Fruit fly (Drosophila melanogaster) whole organism, embryonic: ENCODE data around the gene CG31230.

ENCODE experiments used
- Asciz ChIP-seq: fragments of 200-800 bp; sonication (Bioruptor generic); optimal IDR thresholded peaks from 2 replicates; lab custom pipeline; 2017; ENCODE audit warnings: missing biosample characterization, mild to moderate bottlenecking, missing genetic modification characterization, missing genetic modification reagents
- Atf-2 ChIP-seq: fragments of 200-800 bp; sonication (Bioruptor generic); optimal IDR thresholded peaks from 2 replicates; lab custom pipeline; 2016; ENCODE audit warnings: missing biosample characterization, missing genetic modification characterization
- BtbVII ChIP-seq: fragments of 200-800 bp; sonication (Bioruptor generic); optimal IDR thresholded peaks from 3 replicates; lab custom pipeline; 2017; ENCODE audit warnings: missing biosample characterization, mild to moderate bottlenecking, missing genetic modification characterization
- CG10209 ChIP-seq: fragments of 200-800 bp; sonication (Bioruptor generic); optimal IDR thresholded peaks from 3 replicates; lab custom pipeline; 2017; ENCODE audit warnings: missing biosample characterization, mild to moderate bottlenecking, missing genetic modification characterization, missing genetic modification reagents
- CG1024 ChIP-seq: fragments of 200-800 bp; sonication (Bioruptor generic); IDR thresholded peaks from 2 replicates; pipeline ENCODE4 v1.3.6; 2022; ENCODE audit warnings: missing biosample characterization, missing genetic modification characterization
- CG11247 ChIP-seq: fragments of 200-800 bp; sonication (Bioruptor generic); IDR thresholded peaks from 2 replicates; pipeline ENCODE4 v1.3.6; 2022; ENCODE audit warnings: missing biosample characterization, missing genetic modification characterization
- CG12391 ChIP-seq: fragments of 200-800 bp; sonication (Bioruptor generic); optimal IDR thresholded peaks from 3 replicates; lab custom pipeline; 2018; ENCODE audit warnings: missing biosample characterization, mild to moderate bottlenecking, missing genetic modification characterization, moderate library complexity
- CG12942 ChIP-seq: fragments of 200-800 bp; sonication (Bioruptor generic); optimal IDR thresholded peaks from 3 replicates; lab custom pipeline; 2016; ENCODE audit warnings: missing biosample characterization, missing genetic modification characterization
- CG14710 ChIP-seq: fragments of 200-800 bp; sonication (Bioruptor generic); optimal IDR thresholded peaks from 3 replicates; lab custom pipeline; 2019; ENCODE audit warnings: missing biosample characterization, mild to moderate bottlenecking, missing genetic modification characterization, moderate library complexity
- CG15514 ChIP-seq: fragments of 200-800 bp; sonication (Bioruptor generic); optimal IDR thresholded peaks from 3 replicates; lab custom pipeline; 2017; ENCODE audit warnings: missing biosample characterization, missing genetic modification characterization, mild to moderate bottlenecking, moderate library complexity, missing genetic modification reagents
- CG1602 ChIP-seq: fragments of 200-800 bp; sonication (Bioruptor generic); optimal IDR thresholded peaks from 3 replicates; lab custom pipeline; 2016; ENCODE audit warnings: missing biosample characterization, missing genetic modification characterization
- CG17829 ChIP-seq: fragments of 200-800 bp; optimal IDR thresholded peaks from 2 replicates; lab custom pipeline; 2019; ENCODE audit warnings: missing biosample characterization, mild to moderate bottlenecking, missing genetic modification characterization, moderate library complexity
- CG18599 ChIP-seq: fragments of 200-800 bp; sonication (Bioruptor generic); optimal IDR thresholded peaks from 3 replicates; lab custom pipeline; 2017; ENCODE audit warnings: missing biosample characterization, missing genetic modification characterization, mild to moderate bottlenecking, moderate library complexity, missing genetic modification reagents
- CG3065 ChIP-seq: fragments of 200-800 bp; sonication (Bioruptor generic); optimal IDR thresholded peaks from 2 replicates; lab custom pipeline; 2016; ENCODE audit warnings: missing biosample characterization, missing genetic modification characterization
- CG32767 ChIP-seq: fragments of 200-800 bp; sonication (Bioruptor generic); IDR thresholded peaks from 2 replicates; pipeline ENCODE4 v1.3.6; 2022; ENCODE audit warnings: missing biosample characterization, missing genetic modification characterization
- CG34224 ChIP-seq: fragments of 200-800 bp; sonication (Bioruptor generic); IDR thresholded peaks from 3 replicates; pipeline ENCODE4 v1.3.6; 2022; ENCODE audit warnings: missing biosample characterization, missing genetic modification characterization; ENCODE audit not compliant: partially characterized antibody
- CG4424 ChIP-seq: fragments of 200-800 bp; sonication (Bioruptor generic); optimal IDR thresholded peaks from 3 replicates; lab custom pipeline; 2016; ENCODE audit warnings: missing biosample characterization, missing genetic modification characterization
- CG4617 ChIP-seq: fragments of 200-800 bp; sonication (Bioruptor generic); optimal IDR thresholded peaks from 3 replicates; lab custom pipeline; 2016; ENCODE audit warnings: missing biosample characterization, missing genetic modification characterization, borderline replicate concordance
- CG8478 ChIP-seq: fragments of >200 bp; optimal IDR thresholded peaks from 2 replicates; lab custom pipeline; 2018
- CG8924 ChIP-seq: fragments of 200-800 bp; optimal IDR thresholded peaks from 3 replicates; lab custom pipeline; 2019; ENCODE audit warnings: missing biosample characterization, mild to moderate bottlenecking, missing genetic modification characterization, moderate library complexity
- CG9215 ChIP-seq: fragments of 200-800 bp; sonication (Bioruptor generic); IDR thresholded peaks from 2 replicates; pipeline ENCODE4 v1.3.6; 2022; ENCODE audit warnings: missing biosample characterization, missing genetic modification characterization
- CoRest ChIP-seq: fragments of 200-800 bp; sonication (Bioruptor generic); optimal IDR thresholded peaks from 3 replicates; lab custom pipeline; 2018; ENCODE audit warnings: missing biosample characterization, mild to moderate bottlenecking, missing genetic modification characterization, moderate library complexity
- D19A ChIP-seq: fragments of 200-800 bp; optimal IDR thresholded peaks from 3 replicates; lab custom pipeline; 2019; ENCODE audit warnings: missing biosample characterization, mild to moderate bottlenecking, missing genetic modification characterization, moderate library complexity
- Dip2 ChIP-seq: fragments of 200-800 bp; sonication (Bioruptor generic); IDR thresholded peaks from 2 replicates; pipeline ENCODE4 v1.3.6; 2022; ENCODE audit warnings: missing biosample characterization, missing genetic modification characterization
- Dp ChIP-seq: fragments of 200-800 bp; sonication (Bioruptor generic); optimal IDR thresholded peaks from 2 replicates; lab custom pipeline; 2018; ENCODE audit warnings: missing biosample characterization, mild to moderate bottlenecking, missing genetic modification characterization, moderate library complexity
- Drgx ChIP-seq: fragments of 200-800 bp; sonication (Bioruptor generic); IDR thresholded peaks from 2 replicates; pipeline ENCODE4 v1.3.6; 2022; ENCODE audit warnings: missing biosample characterization, missing genetic modification characterization
- Eip74EF ChIP-seq, 2 experiments: fragments of 200-800 bp in 1 of 2; fragments of >200 bp in 1 of 2; sonication (Bioruptor generic) in 1 of 2; optimal IDR thresholded peaks; 2 replicates each; lab custom pipeline; 2017 to 2019; ENCODE audit warnings: missing biosample characterization in 2 of 2, missing genetic modification characterization in 2 of 2, mild to moderate bottlenecking in 1 of 2, moderate library complexity in 1 of 2
- Mad ChIP-seq: fragments of 200-800 bp; sonication (Bioruptor generic); optimal IDR thresholded peaks from 2 replicates; lab custom pipeline; 2016; ENCODE audit warnings: missing biosample characterization, missing genetic modification characterization
- Pdp1 ChIP-seq, 2 experiments: fragments of 200-800 bp; sonication (Bioruptor generic); optimal IDR thresholded peaks; 3 replicates each; lab custom pipeline; 2016; ENCODE audit warnings: missing biosample characterization in 2 of 2, missing genetic modification characterization in 2 of 2, mild to moderate bottlenecking in 1 of 2, moderate library complexity in 1 of 2
- Usf ChIP-seq: fragments of 200-800 bp; sonication (Bioruptor generic); optimal IDR thresholded peaks from 2 replicates; lab custom pipeline; 2017; ENCODE audit warnings: missing genotype, missing biosample characterization, missing genetic modification characterization
- ap ChIP-seq: fragments of 200-800 bp; sonication (Bioruptor generic); IDR thresholded peaks from 2 replicates; pipeline ENCODE4 v1.3.6; 2022; ENCODE audit warnings: missing biosample characterization, missing genetic modification characterization
- br ChIP-seq: fragments of >200 bp; optimal IDR thresholded peaks from 2 replicates; lab custom pipeline; 2017
- disco-r ChIP-seq: fragments of 200-800 bp; sonication (Bioruptor generic); optimal IDR thresholded peaks from 2 replicates; lab custom pipeline; 2016; ENCODE audit warnings: missing biosample characterization, missing genetic modification characterization
- eve ChIP-seq, 2 experiments: fragments of >200 bp; optimal IDR thresholded peaks; 2 replicates each; lab custom pipeline; 2017; ENCODE audit warnings: missing biosample characterization in 2 of 2, missing genetic modification characterization in 2 of 2
- eyg ChIP-seq: fragments of 200-800 bp; sonication (Bioruptor generic); optimal IDR thresholded peaks from 3 replicates; lab custom pipeline; 2016; ENCODE audit warnings: missing biosample characterization, missing genetic modification characterization
- fd102C ChIP-seq: fragments of 200-800 bp; sonication (Bioruptor generic); optimal IDR thresholded peaks from 2 replicates; lab custom pipeline; 2018; ENCODE audit warnings: missing biosample characterization, mild to moderate bottlenecking, missing genetic modification characterization, moderate library complexity
- fu2 ChIP-seq: fragments of 200-800 bp; sonication (Bioruptor generic); optimal IDR thresholded peaks from 2 replicates; lab custom pipeline; 2016; ENCODE audit warnings: missing biosample characterization, missing genetic modification characterization
- grau ChIP-seq: fragments of 200-800 bp; optimal IDR thresholded peaks from 3 replicates; lab custom pipeline; 2019; ENCODE audit warnings: missing biosample characterization, mild to moderate bottlenecking, missing genetic modification characterization, moderate library complexity
- gsb-n ChIP-seq: fragments of 200-800 bp; sonication (Bioruptor generic); optimal IDR thresholded peaks from 3 replicates; lab custom pipeline; 2018; ENCODE audit warnings: missing biosample characterization, mild to moderate bottlenecking, missing genetic modification characterization
- gt ChIP-seq: fragments of 200-800 bp; sonication (Bioruptor generic); IDR thresholded peaks from 2 replicates; pipeline ENCODE4 v1.3.6; 2022; ENCODE audit warnings: missing biosample characterization, missing genetic modification characterization
- jing ChIP-seq: fragments of 200-800 bp; sonication (Bioruptor generic); optimal IDR thresholded peaks from 2 replicates; lab custom pipeline; 2018; ENCODE audit warnings: missing biosample characterization, mild to moderate bottlenecking, missing genetic modification characterization
- nau ChIP-seq: fragments of 200-800 bp; sonication (Bioruptor generic); optimal IDR thresholded peaks from 3 replicates; lab custom pipeline; 2017; ENCODE audit warnings: missing biosample characterization, mild to moderate bottlenecking, missing genetic modification characterization, missing genetic modification reagents
- pros ChIP-seq: fragments of 200-800 bp; sonication (Bioruptor generic); optimal IDR thresholded peaks from 3 replicates; lab custom pipeline; 2019; ENCODE audit warnings: missing biosample characterization, mild to moderate bottlenecking, missing genetic modification characterization, moderate library complexity
- psq ChIP-seq: fragments of 200-800 bp; sonication (Bioruptor generic); optimal IDR thresholded peaks from 2 replicates; lab custom pipeline; 2017; ENCODE audit warnings: missing biosample characterization, missing genetic modification characterization
- pzg ChIP-seq: fragments of 200-800 bp; sonication (Bioruptor generic); optimal IDR thresholded peaks from 3 replicates; lab custom pipeline; 2018; ENCODE audit warnings: missing biosample characterization, mild to moderate bottlenecking, missing genetic modification characterization, moderate library complexity
- schlank ChIP-seq: fragments of 200-800 bp; sonication (Bioruptor generic); optimal IDR thresholded peaks from 2 replicates; lab custom pipeline; 2018; ENCODE audit warnings: missing biosample characterization, mild to moderate bottlenecking, missing genetic modification characterization
- toy ChIP-seq: fragments of 200-800 bp; sonication (Bioruptor generic); IDR thresholded peaks from 2 replicates; pipeline ENCODE4 v1.3.6; 2022; ENCODE audit warnings: missing biosample characterization, missing genetic modification characterization
- usp ChIP-seq: fragments of >200 bp; optimal IDR thresholded peaks from 2 replicates; lab custom pipeline; 2017; ENCODE audit warnings: missing biosample characterization, missing genetic modification characterization
- vvl ChIP-seq: fragments of 200-800 bp; sonication (Bioruptor generic); IDR thresholded peaks from 2 replicates; pipeline ENCODE4 v1.3.6; 2022; ENCODE audit warnings: missing biosample characterization, missing genetic modification characterization
- wdn ChIP-seq: fragments of 200-800 bp; sonication (Bioruptor generic); IDR thresholded peaks from 2 replicates; pipeline ENCODE4 v1.3.6; 2022; ENCODE audit warnings: missing biosample characterization, missing genetic modification characterization

The CG31230 gene

dm6 chr3R:18658945-18659642 lies 12.4 kb upstream of the CG31230 start, which contains the start of the genes CG31224 and CstF64 (continued):
- TF ChIP-seq Usf (GFP tag; lab: Kevin White, UChicago) (peak; percentile 59), schlank (tag; lab: Kevin White, UChicago) (no peak), CG12942 (GFP tag; lab: Kevin White, UChicago) (peak; percentile 89), CoRest (tag; lab: Kevin White, UChicago) (peak; percentile 87), fd102C (GFP tag; lab: Kevin White, UChicago) (peak; percentile 15), CG18599 (no peak), CG10209 (GFP tag; lab: Kevin White, UChicago) (no peak), usp (no peak), Dip2 (GFP tag; lab: Robert Waterston, UW) (no peak), Pdp1 (GFP tag; optimal IDR thresholded peaks at IDR 0.05; lab: Kevin White, UChicago) (peak; percentile 86 to 94), jing (GFP tag; lab: Kevin White, UChicago) (peak; percentile 65), pzg (GFP tag; lab: Kevin White, UChicago) (peak; percentile 82), BtbVII (no peak), CG4617 (peak; percentile 90), Mad (peak; percentile 93), CG32767 (GFP tag; lab: Robert Waterston, UW) (peak; percentile 66; the same call in 1 of the 2 replicates), CG1024 (GFP tag; lab: Robert Waterston, UW) (peak; percentile 45; the same call in 1 of the 2 replicates), gt (peak; percentile 41; the same call in 1 of the 2 replicates), CG34224 (GFP tag; lab: Robert Waterston, UW) (no peak), CG11247 (peak; percentile 80), wdn (GFP tag; lab: Robert Waterston, UW) (peak; percentile 72), fu2 (GFP tag; lab: Kevin White, UChicago) (peak; percentile 82), pros (GFP tag; lab: Kevin White, UChicago) (no peak), CG8478 (lab: Kevin White, UChicago) (peak; percentile 82), disco-r (peak; percentile 81), eyg (GFP tag; lab: Kevin White, UChicago) (peak; percentile 76), CG1602 (GFP tag; lab: Kevin White, UChicago) (peak; percentile 89), toy (GFP tag; lab: Robert Waterston, UW) (0 out of 2 replicates have a peak, but pooled peaks have one; percentile 25), Eip74EF (GFP tag; optimal IDR thresholded peaks at IDR 0.05; lab: Kevin White, UChicago) (peak in 1 of 2 experiments; percentile 6), Drgx (GFP tag; lab: Robert Waterston, UW) (peak; percentile 63), eve (GFP tag; optimal IDR thresholded peaks at IDR 0.05; lab: Kevin White, UChicago) (no peak), psq (GFP tag; lab: Kevin White, UChicago) (peak; percentile 40), CG8924 (peak; percentile 70), ap (GFP tag; lab: Robert Waterston, UW) (peak; percentile 75), Atf-2 (GFP tag; lab: Kevin White, UChicago) (peak; percentile 84), grau (tag; lab: Kevin White, UChicago) (peak; percentile 81), CG3065 (peak; percentile 42), Dp (GFP tag; lab: Kevin White, UChicago) (peak; percentile 23), CG15514 (GFP tag; lab: Kevin White, UChicago) (peak; percentile 70), CG12391 (tag; lab: Kevin White, UChicago) (peak; percentile 88), vvl (peak; percentile 90), nau (no peak), Asciz (GFP tag; lab: Kevin White, UChicago) (peak; percentile 37), br (no peak), CG9215 (GFP tag; lab: Robert Waterston, UW) (peak; percentile 79), CG14710 (tag; lab: Kevin White, UChicago) (peak; percentile 89), gsb-n (no peak), CG17829 (tag; lab: Kevin White, UChicago) (peak; percentile 86), CG4424 (GFP tag; lab: Kevin White, UChicago) (peak; percentile 83), D19A (tag; lab: Kevin White, UChicago) (no peak)
